Worm (Caenorhabditis elegans) whole organism, L4/young adult: ENCODE measurements around the gene C53A3.1.

Source experiments
- W03F9.2 ChIP-seq: fragments of 150-350 bp; optimal IDR thresholded peaks from 2 replicates; lab custom pipeline; 2014; ENCODE audit warnings: missing biosample characterization, missing genetic modification characterization
- dao-5 ChIP-seq: sonication (generic microtip); optimal IDR thresholded peaks from 2 replicates; lab custom pipeline; 2016; ENCODE audit warnings: missing genotype, missing genetic modification characterization, moderate library complexity, missing compliant biosample characterization

DNA sequence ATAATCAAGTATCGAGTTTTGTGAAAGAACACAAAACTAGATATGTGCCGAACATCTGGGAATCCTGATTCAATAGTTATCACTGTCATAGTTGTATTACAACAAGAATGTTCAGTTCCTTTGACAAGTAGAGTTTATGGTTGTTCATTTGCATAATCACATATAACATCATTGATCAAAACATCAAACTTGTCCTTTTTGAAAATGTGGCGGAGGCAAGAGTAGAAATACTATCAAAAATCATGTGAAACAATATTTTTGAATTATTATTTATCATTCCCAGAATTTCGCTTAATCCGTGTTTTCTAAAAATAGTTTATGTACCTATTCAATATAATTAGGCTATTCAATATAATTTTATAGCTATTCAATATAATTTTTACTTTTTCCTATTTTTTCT, 25.3 kb upstream of the C53A3.1 start, which contains the start of gene F44E7.7:
- TF ChIP-seq dao-5 (no peak), W03F9.2 (tag; lab: Kevin White, UChicago) (no peak)
